Worm (Caenorhabditis elegans): Measurements from ENCODE around the gene cest-13.

Gene cest-13

DNA sequence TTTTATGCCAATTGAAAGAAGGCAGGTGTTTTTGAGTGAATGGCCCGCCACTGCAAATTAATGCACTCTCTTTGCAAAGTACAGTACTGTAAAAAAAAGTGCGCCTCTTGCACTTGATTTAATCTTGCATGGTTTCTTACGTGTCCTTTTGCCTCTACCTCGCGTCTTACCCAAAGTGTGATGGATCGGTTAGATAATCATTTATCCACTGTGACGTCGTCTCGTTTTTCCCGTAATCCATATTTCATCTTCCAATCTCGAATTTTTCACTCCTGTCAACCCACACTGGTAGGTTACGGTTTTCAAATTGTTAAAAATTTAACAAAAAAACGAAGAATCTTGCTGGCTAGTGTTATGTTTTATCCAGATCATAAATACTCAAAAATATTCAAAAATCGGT lies 23.4 kb upstream of the cest-13 start:
- TF ChIP-seq nhr-77 (tag; optimal IDR thresholded peaks at IDR 0.05): no peak
- TF ChIP-seq mef-2 (tag; optimal IDR thresholded peaks at IDR 0.05): no peak
- no peak for TF ChIP-seq lin-35 (GFP tag; optimal IDR thresholded peaks at IDR 0.05)
- no peak for TF ChIP-seq xbp-1 (tag; optimal IDR thresholded peaks at IDR 0.05)
- TF ChIP-seq hpl-2 (GFP tag; optimal IDR thresholded peaks at IDR 0.05): no peak
- no peak for TF ChIP-seq egl-27 (tag; optimal IDR thresholded peaks at IDR 0.05)
- TF ChIP-seq C16A3.4 (tag; optimal IDR thresholded peaks at IDR 0.05): no peak
- TF ChIP-seq blmp-1 (tag; optimal IDR thresholded peaks at IDR 0.05): peak; percentile 48
- TF ChIP-seq lir-3 (tag; optimal IDR thresholded peaks at IDR 0.05; ENCODE audit: poor library complexity): no peak
- TF ChIP-seq nhr-237 (tag; optimal IDR thresholded peaks at IDR 0.05): no peak
- TF ChIP-seq lin-13 (GFP tag; optimal IDR thresholded peaks at IDR 0.05): no peak
- TF ChIP-seq nhr-20 (tag; optimal IDR thresholded peaks at IDR 0.05): peak; percentile 43
- no peak for TF ChIP-seq irx-1 (tag; optimal IDR thresholded peaks at IDR 0.05)
- TF ChIP-seq fos-1 (tag; optimal IDR thresholded peaks at IDR 0.05): no peak
- no peak for TF ChIP-seq sox-4 (tag; optimal IDR thresholded peaks at IDR 0.05)
- no peak for TF ChIP-seq nhr-11 (tag; optimal IDR thresholded peaks at IDR 0.05)
- peak; percentile 87 for TF ChIP-seq nhr-85 (tag)
- no peak for TF ChIP-seq snu-23 (GFP tag; optimal IDR thresholded peaks at IDR 0.05)
- no peak for TF ChIP-seq elt-3 (tag; optimal IDR thresholded peaks at IDR 0.05)
- TF ChIP-seq egl-13 (tag; optimal IDR thresholded peaks at IDR 0.05): no peak
- TF ChIP-seq swsn-7 (tag; optimal IDR thresholded peaks at IDR 0.05): no peak
- peak; percentile 29 for TF ChIP-seq lin-14 (GFP tag; optimal IDR thresholded peaks at IDR 0.05)
- no peak for TF ChIP-seq elt-2 (tag; optimal IDR thresholded peaks at IDR 0.05)
- no peak for TF ChIP-seq fkh-4 (tag; optimal IDR thresholded peaks at IDR 0.05; ENCODE audit: borderline replicate concordance)
- no peak for TF ChIP-seq aha-1 (tag; optimal IDR thresholded peaks at IDR 0.05)

DNA sequence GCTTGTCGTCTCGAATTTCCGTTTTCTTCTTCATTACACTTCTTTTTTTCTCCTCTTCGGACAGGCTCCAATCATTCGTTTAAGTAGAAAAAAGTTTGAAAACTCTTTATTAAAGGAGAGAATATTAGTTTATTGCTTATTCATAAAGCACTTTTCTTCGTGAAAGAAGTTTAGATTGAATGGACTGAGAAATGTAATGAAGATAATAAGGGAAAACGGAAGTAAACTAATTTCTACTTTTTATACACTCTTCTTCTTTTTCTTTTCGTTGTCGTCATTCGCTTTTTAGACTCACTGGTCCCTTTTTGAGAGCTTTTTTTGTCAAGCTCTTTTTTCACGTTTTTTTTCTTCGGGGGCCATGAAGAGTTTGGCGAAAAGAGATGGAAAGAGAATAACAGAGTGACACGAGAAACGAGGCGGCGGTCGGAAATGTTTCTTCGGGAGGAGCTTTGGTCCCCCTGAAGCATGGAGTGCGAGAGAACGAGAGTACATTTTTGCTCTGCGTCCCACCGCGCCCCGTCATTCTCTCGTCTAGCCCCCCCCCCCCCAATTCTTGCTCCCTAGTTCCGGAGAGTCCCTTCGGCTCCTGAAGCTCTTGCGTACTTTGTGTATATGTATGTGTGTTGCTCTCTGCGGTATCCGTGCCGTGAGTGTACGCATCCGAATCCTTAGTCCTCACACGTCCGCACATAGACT lies 20.8 kb upstream of the cest-13 start:
- peak; percentile 10 for TF ChIP-seq lin-39 (tag; optimal IDR thresholded peaks at IDR 0.05)
- TF ChIP-seq nhr-19 (GFP tag; conservative IDR thresholded peaks at IDR 0.05): peak; percentile 55
- TF ChIP-seq efl-1 (optimal IDR thresholded peaks at IDR 0.05): no peak
- TF ChIP-seq efl-1 (GFP tag; optimal IDR thresholded peaks at IDR 0.05 in 1 of 2): peak in 1 of 2 experiments; percentile 38
- TF ChIP-seq lsy-2 (tag; optimal IDR thresholded peaks at IDR 0.05): peak in 1 of 2 experiments; percentile 46
- TF ChIP-seq mef-2 (tag; optimal IDR thresholded peaks at IDR 0.05): no peak
- TF ChIP-seq fkh-8 (tag; optimal IDR thresholded peaks at IDR 0.05): peak; percentile 76
- peak; percentile 14 for TF ChIP-seq mep-1 (tag; optimal IDR thresholded peaks at IDR 0.05)
- peak in 1 of 2 experiments; percentile 13 for TF ChIP-seq lin-35 (GFP tag; optimal IDR thresholded peaks at IDR 0.05)
- peak; percentile 69 for TF ChIP-seq tbx-2 (tag; optimal IDR thresholded peaks at IDR 0.05)
- no peak for TF ChIP-seq pax-3 (tag; optimal IDR thresholded peaks at IDR 0.05)
- no peak for TF ChIP-seq C04F5.9 (tag; optimal IDR thresholded peaks at IDR 0.05)
- TF ChIP-seq swsn-7 (tag; optimal IDR thresholded peaks at IDR 0.05): peak; percentile 36
- peak; percentile 37 for TF ChIP-seq fkh-10 (GFP tag; optimal IDR thresholded peaks at IDR 0.05)
- peak; percentile 33 for TF ChIP-seq zag-1 (tag; optimal IDR thresholded peaks at IDR 0.05)
- peak; percentile 50 for TF ChIP-seq unc-86 (tag; optimal IDR thresholded peaks at IDR 0.05)
- peak; percentile 96 for TF ChIP-seq lin-14 (GFP tag; optimal IDR thresholded peaks at IDR 0.05)
- no peak for TF ChIP-seq ceh-8 (GFP tag; optimal IDR thresholded peaks at IDR 0.05)
- TF ChIP-seq hlh-17 (GFP tag; optimal IDR thresholded peaks at IDR 0.05; ENCODE audit: borderline replicate concordance): no peak
- peak; percentile 54; the same call in 1 of the 2 replicates for TF ChIP-seq mab-9 (GFP tag; IDR thresholded peaks at IDR 0.05)
- TF ChIP-seq egl-13 (tag; optimal IDR thresholded peaks at IDR 0.05): peak; percentile 16
- TF ChIP-seq rnt-1 (tag; optimal IDR thresholded peaks at IDR 0.05): peak; percentile 36
- no peak for TF ChIP-seq nhr-28 (tag; optimal IDR thresholded peaks at IDR 0.05)
- TF ChIP-seq aly-2 (tag; optimal IDR thresholded peaks at IDR 0.05): no peak
- no peak for TF ChIP-seq snu-23 (GFP tag; optimal IDR thresholded peaks at IDR 0.05)
- no peak for TF ChIP-seq nhr-76 (tag; optimal IDR thresholded peaks at IDR 0.05)
- TF ChIP-seq nhr-237 (tag; optimal IDR thresholded peaks at IDR 0.05): no peak
- no peak for TF ChIP-seq vab-15 (tag; optimal IDR thresholded peaks at IDR 0.05)
- TF ChIP-seq mdl-1 (tag; optimal IDR thresholded peaks at IDR 0.05): no peak
- TF ChIP-seq nhr-71 (tag; optimal IDR thresholded peaks at IDR 0.05): peak; percentile 96
- TF ChIP-seq elt-3 (tag; optimal IDR thresholded peaks at IDR 0.05): no peak
- no peak for TF ChIP-seq aha-1 (tag; optimal IDR thresholded peaks at IDR 0.05)
- TF ChIP-seq ces-1 (GFP tag; optimal IDR thresholded peaks at IDR 0.05): peak; percentile 73
- no peak for TF ChIP-seq nhr-11 (tag; optimal IDR thresholded peaks at IDR 0.05)
- TF ChIP-seq ceh-82 (tag; optimal IDR thresholded peaks at IDR 0.05): peak; percentile 13 to 27 (median 21)

Data from whole organism, L1 larva.